Worm (Caenorhabditis elegans) whole organism, L1 larva: ENCODE results near the gene F28B4.3.

Experiments
- C04F5.9 ChIP-seq: sonication (generic microtip); optimal IDR thresholded peaks from 2 replicates; lab custom pipeline; 2016; ENCODE audit warnings: missing genetic modification characterization, missing compliant biosample characterization
- C16A3.4 ChIP-seq: fragments of 150-350 bp; optimal IDR thresholded peaks from 2 replicates; lab custom pipeline; 2014; ENCODE audit warnings: missing biosample characterization, missing genetic modification characterization
- C34B4.2 ChIP-seq: sonication (generic microtip); optimal IDR thresholded peaks from 2 replicates; lab custom pipeline; 2017; ENCODE audit warnings: mild to moderate bottlenecking, missing genetic modification characterization, missing compliant biosample characterization
- Y116A8C.19 ChIP-seq: sonication (generic microtip); optimal IDR thresholded peaks from 2 replicates; lab custom pipeline; 2016; ENCODE audit warnings: missing compliant biosample characterization, missing genetic modification characterization, borderline replicate concordance
- alr-1 ChIP-seq: fragments of 200-800 bp; sonication (Bioruptor generic); optimal IDR thresholded peaks from 2 replicates; lab custom pipeline; 2018; ENCODE audit warnings: borderline replicate concordance, mild to moderate bottlenecking, missing genetic modification characterization, missing compliant biosample characterization
- ama-1 ChIP-seq: fragments of 150-350 bp; optimal IDR thresholded peaks from 2 replicates; lab custom pipeline; 2014
- blmp-1 ChIP-seq: fragments of 150-350 bp; optimal IDR thresholded peaks from 2 replicates; lab custom pipeline; 2014; ENCODE audit warnings: missing biosample characterization, missing genetic modification characterization
- ceh-88 ChIP-seq: fragments of 200-800 bp; sonication (Bioruptor generic); IDR thresholded peaks from 2 replicates; pipeline ENCODE4 v1.3.6; 2022; ENCODE audit warnings: missing genetic modification characterization, missing compliant biosample characterization
- ces-1 ChIP-seq: fragments of 150-350 bp; optimal IDR thresholded peaks from 2 replicates; lab custom pipeline; 2014; ENCODE audit warnings: missing biosample characterization, missing genetic modification reagents, missing genetic modification characterization
- dsc-1 ChIP-seq: sonication (generic microtip); optimal IDR thresholded peaks from 2 replicates; lab custom pipeline; 2016; ENCODE audit warnings: mild to moderate bottlenecking, missing genetic modification characterization, missing compliant biosample characterization
- efl-1 ChIP-seq, 4 experiments: fragments of 150-350 bp; optimal IDR thresholded peaks in 3 of 4; peaks in 1 of 4; 1 replicate in 1 of 4; 2 replicates in 3 of 4; lab custom pipeline; 2014; ENCODE audit warnings: missing biosample characterization in 2 of 4, missing genetic modification characterization in 2 of 4, missing genetic modification reagents in 2 of 4
- efl-3 ChIP-seq: fragments of 200-800 bp; sonication (Bioruptor generic); optimal IDR thresholded peaks from 2 replicates; lab custom pipeline; 2018; ENCODE audit warnings: mild to moderate bottlenecking, missing genetic modification characterization, missing compliant biosample characterization
- elt-2 ChIP-seq: sonication (generic microtip); optimal IDR thresholded peaks from 2 replicates; lab custom pipeline; 2016; ENCODE audit warnings: missing genetic modification characterization, mild to moderate bottlenecking, inconsistent platforms, missing compliant biosample characterization, missing genetic modification reagents
- fkh-4 ChIP-seq: sonication (generic microtip); optimal IDR thresholded peaks from 2 replicates; lab custom pipeline; 2016; ENCODE audit warnings: missing compliant biosample characterization, missing genetic modification characterization, borderline replicate concordance
- fos-1 ChIP-seq: fragments of 150-350 bp; optimal IDR thresholded peaks from 2 replicates; lab custom pipeline; 2014; ENCODE audit warnings: missing biosample characterization, missing genetic modification characterization
- hlh-17 ChIP-seq: fragments of 200-800 bp; sonication (Bioruptor generic); optimal IDR thresholded peaks from 2 replicates; lab custom pipeline; 2018; ENCODE audit warnings: missing genetic modification characterization, mild to moderate bottlenecking, missing compliant biosample characterization, moderate library complexity, borderline replicate concordance
- hlh-4 ChIP-seq: sonication (generic microtip); optimal IDR thresholded peaks from 2 replicates; lab custom pipeline; 2016; ENCODE audit warnings: mild to moderate bottlenecking, missing genetic modification characterization, missing compliant biosample characterization
- hpl-2 ChIP-seq: fragments of 150-350 bp; optimal IDR thresholded peaks from 2 replicates; lab custom pipeline; 2014; ENCODE audit warnings: missing biosample characterization, missing genetic modification reagents, missing genetic modification characterization
- irx-1 ChIP-seq: sonication (generic microtip); optimal IDR thresholded peaks from 2 replicates; lab custom pipeline; 2016; ENCODE audit warnings: missing genetic modification characterization, missing compliant biosample characterization
- jun-1 ChIP-seq: fragments of 150-350 bp; optimal IDR thresholded peaks from 2 replicates; lab custom pipeline; 2014; ENCODE audit warnings: missing biosample characterization, missing genetic modification reagents, missing genetic modification characterization
- lin-15B ChIP-seq: fragments of 150-350 bp; sonication (generic microtip); optimal IDR thresholded peaks from 3 replicates; lab custom pipeline; 2014; ENCODE audit warnings: missing biosample characterization, missing genetic modification characterization
- lir-3 ChIP-seq: sonication (generic microtip); optimal IDR thresholded peaks from 2 replicates; lab custom pipeline; 2016; ENCODE audit warnings: mild to moderate bottlenecking, missing genetic modification characterization, moderate library complexity, missing compliant biosample characterization; ENCODE audit not compliant: poor library complexity
- lsy-2 ChIP-seq, 2 experiments: fragments of 150-350 bp; optimal IDR thresholded peaks; 2 replicates each; lab custom pipeline; 2014; ENCODE audit warnings: missing biosample characterization in 2 of 2, missing genetic modification characterization in 2 of 2
- mef-2 ChIP-seq: fragments of 150-350 bp; optimal IDR thresholded peaks from 2 replicates; lab custom pipeline; 2014; ENCODE audit warnings: missing biosample characterization, missing genetic modification characterization
- nhr-11 ChIP-seq: fragments of 150-350 bp; optimal IDR thresholded peaks from 2 replicates; lab custom pipeline; 2014; ENCODE audit warnings: missing biosample characterization, missing genetic modification characterization
- nhr-20 ChIP-seq: sonication (generic microtip); optimal IDR thresholded peaks from 2 replicates; lab custom pipeline; 2016; ENCODE audit warnings: mild to moderate bottlenecking, missing genetic modification characterization, missing compliant biosample characterization
- nhr-47 ChIP-seq: sonication (generic microtip); optimal IDR thresholded peaks from 2 replicates; lab custom pipeline; 2016; ENCODE audit warnings: mild to moderate bottlenecking, missing genetic modification characterization, moderate library complexity, missing compliant biosample characterization
- nhr-71 ChIP-seq: sonication (generic microtip); optimal IDR thresholded peaks from 2 replicates; lab custom pipeline; 2016; ENCODE audit warnings: mild to moderate bottlenecking, missing genetic modification characterization, moderate library complexity, missing compliant biosample characterization
- nhr-84 ChIP-seq: sonication (generic microtip); optimal IDR thresholded peaks from 2 replicates; lab custom pipeline; 2017; ENCODE audit warnings: missing biosample characterization, missing genetic modification characterization
- nhr-90 ChIP-seq: sonication (generic microtip); optimal IDR thresholded peaks from 2 replicates; lab custom pipeline; 2016; ENCODE audit warnings: mild to moderate bottlenecking, missing genetic modification characterization, missing compliant biosample characterization; ENCODE audit not compliant: poor library complexity
- pag-3 ChIP-seq: sonication (generic microtip); optimal IDR thresholded peaks from 2 replicates; lab custom pipeline; 2017; ENCODE audit warnings: missing genetic modification characterization, mild to moderate bottlenecking, missing compliant biosample characterization, antibody characterized with exemption, borderline replicate concordance; ENCODE audit not compliant: insufficient read depth
- pqm-1 ChIP-seq: sonication (generic microtip); optimal IDR thresholded peaks from 3 replicates; lab custom pipeline; 2017; ENCODE audit warnings: missing biosample characterization, missing genetic modification characterization
- rnt-1 ChIP-seq: sonication (generic microtip); optimal IDR thresholded peaks from 2 replicates; lab custom pipeline; 2016; ENCODE audit warnings: mild to moderate bottlenecking, missing genetic modification characterization, moderate library complexity, missing compliant biosample characterization
- sox-4 ChIP-seq: sonication (generic microtip); optimal IDR thresholded peaks from 2 replicates; lab custom pipeline; 2016; ENCODE audit warnings: missing genetic modification characterization, missing compliant biosample characterization
- tbx-2 ChIP-seq: sonication (generic microtip); optimal IDR thresholded peaks from 2 replicates; lab custom pipeline; 2016; ENCODE audit warnings: missing genetic modification characterization, missing compliant biosample characterization
- tlp-1 ChIP-seq: fragments of 150-350 bp; optimal IDR thresholded peaks from 2 replicates; lab custom pipeline; 2014; ENCODE audit warnings: missing biosample characterization, missing genetic modification characterization
- unc-130 ChIP-seq: fragments of 150-350 bp; optimal IDR thresholded peaks from 2 replicates; lab custom pipeline; 2017; ENCODE audit warnings: missing biosample characterization, missing genetic modification characterization, inconsistent platforms
- unc-98 ChIP-seq: fragments of 200-800 bp; sonication (Bioruptor generic); IDR thresholded peaks from 2 replicates; pipeline ENCODE4 v1.3.6; 2022; ENCODE audit warnings: missing genetic modification characterization, missing compliant biosample characterization
- zag-1 ChIP-seq: fragments of 150-350 bp; optimal IDR thresholded peaks from 2 replicates; lab custom pipeline; 2014; ENCODE audit warnings: missing biosample characterization, missing genetic modification characterization

Gene F28B4.3

DNA sequence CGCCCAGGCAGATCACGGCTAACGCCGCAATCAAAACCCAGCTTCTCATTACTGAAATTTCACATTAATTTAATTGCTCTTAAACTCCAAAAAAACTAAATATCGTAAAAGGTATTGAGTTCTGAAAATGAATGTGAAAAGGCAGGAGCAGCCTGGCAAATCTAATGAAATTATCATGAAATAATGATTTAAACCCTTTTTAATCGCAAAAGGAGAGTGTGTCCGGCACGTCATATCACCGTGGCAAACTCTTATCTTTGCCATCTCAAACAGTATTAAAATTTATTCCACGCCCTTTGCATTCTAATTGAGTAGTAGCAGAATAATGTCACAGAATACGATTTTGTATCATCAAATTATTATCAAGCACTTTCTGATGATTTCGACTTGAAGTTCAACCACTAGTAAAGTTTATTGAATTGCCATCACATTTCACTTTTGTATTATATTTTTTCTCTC lies at the start of gene F28B4.3:
Gene F28B4.3, minus strand, starts transcription at position 51 of the 459 bp plus-strand sequence.
- TF ChIP-seq pqm-1 (tag; lab: Kevin White, UChicago) (peak; percentile 75), nhr-47 (tag; lab: Kevin White, UChicago) (no peak), efl-1 (optimal IDR thresholded peaks at IDR 0.05; lab: Kevin White, UChicago) (no peak), efl-1 (GFP tag; optimal IDR thresholded peaks at IDR 0.05 in 1 of 2; lab: Kevin White, UChicago) (no peak), fos-1 (no peak), ama-1 (lab: Kevin White, UChicago) (no peak), C34B4.2 (tag; lab: Kevin White, UChicago) (no peak), irx-1 (tag; lab: Kevin White, UChicago) (no peak), hlh-4 (tag; lab: Kevin White, UChicago) (no peak), ceh-88 (no peak), lir-3 (no peak), ces-1 (no peak), sox-4 (no peak), Y116A8C.19 (tag; lab: Kevin White, UChicago) (no peak), nhr-90 (tag; lab: Kevin White, UChicago) (no peak), elt-2 (tag; lab: Kevin White, UChicago) (peak; percentile 88), nhr-84 (tag; lab: Kevin White, UChicago) (no peak), rnt-1 (tag; lab: Kevin White, UChicago) (no peak), unc-98 (no peak), tlp-1 (tag; lab: Kevin White, UChicago) (no peak), C04F5.9 (tag; lab: Kevin White, UChicago) (no peak), hlh-17 (GFP tag; lab: Kevin White, UChicago) (no peak), unc-130 (tag; lab: Kevin White, UChicago) (no peak), tbx-2 (tag; lab: Kevin White, UChicago) (no peak), lsy-2 (tag; optimal IDR thresholded peaks at IDR 0.05; lab: Kevin White, UChicago) (no peak), nhr-11 (no peak), blmp-1 (tag; lab: Kevin White, UChicago) (no peak), jun-1 (tag; lab: Kevin White, UChicago) (peak; percentile 25), nhr-20 (tag; lab: Kevin White, UChicago) (peak; percentile 2), lin-15B (no peak), hpl-2 (GFP tag; lab: Kevin White, UChicago) (no peak)
- TF ChIP-seq, all 84 proteins: peak for 4

DNA sequence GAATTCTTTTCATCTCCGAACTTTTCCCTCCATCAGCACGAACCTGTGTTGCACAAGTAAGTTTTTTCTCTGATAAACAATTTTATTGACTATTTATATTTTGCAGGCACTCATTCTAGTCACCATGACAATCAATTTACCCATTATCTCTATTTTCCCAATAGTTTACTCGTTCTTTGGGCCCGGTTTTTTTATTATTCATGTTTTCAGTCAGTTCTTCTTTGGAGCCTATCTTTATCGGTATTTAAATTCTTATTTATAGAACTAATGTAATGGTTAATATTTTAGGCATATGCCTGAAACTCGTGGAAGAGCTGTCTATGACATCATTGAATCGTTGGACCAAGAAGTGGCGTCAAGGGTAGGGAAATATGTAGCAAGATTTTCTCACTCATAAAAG lies 49.8 kb upstream of the F28B4.3 start:
- no peak for TF ChIP-seq zag-1

DNA sequence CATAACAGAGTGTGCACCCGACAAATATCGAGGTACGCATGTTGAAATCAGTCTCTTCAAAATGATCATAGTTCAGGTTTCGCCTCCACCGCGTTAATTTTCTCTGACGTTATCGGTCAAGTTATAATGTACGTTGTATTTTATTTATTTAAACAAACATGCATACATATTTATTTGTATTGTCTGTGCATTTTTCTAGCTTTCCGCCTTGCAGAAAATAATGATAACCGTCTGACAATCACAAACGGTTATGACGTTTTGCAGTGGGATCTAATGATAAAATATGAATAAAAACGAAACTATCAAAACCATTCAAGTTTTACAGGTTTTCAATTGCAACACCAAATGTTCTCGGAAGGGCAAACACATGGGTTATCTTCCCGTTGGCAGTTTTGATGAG lies 48.0 kb upstream of the F28B4.3 start:
- no peak for TF ChIP-seq sox-4
- peak; percentile 10 for TF ChIP-seq nhr-71 (tag; lab: Kevin White, UChicago)
- TF ChIP-seq fkh-4 (tag; lab: Kevin White, UChicago): no peak
- TF ChIP-seq ama-1 (lab: Kevin White, UChicago): no peak
- no peak for TF ChIP-seq efl-3 (GFP tag; lab: Kevin White, UChicago)
- no peak for TF ChIP-seq pag-3 (tag; lab: Kevin White, UChicago)
- no peak for TF ChIP-seq ceh-88
- no peak for TF ChIP-seq dsc-1 (tag; lab: Kevin White, UChicago)
- TF ChIP-seq alr-1 (tag; lab: Kevin White, UChicago): no peak
- TF ChIP-seq elt-2 (tag; lab: Kevin White, UChicago): peak; percentile 67
- TF ChIP-seq blmp-1 (tag; lab: Kevin White, UChicago): no peak

DNA sequence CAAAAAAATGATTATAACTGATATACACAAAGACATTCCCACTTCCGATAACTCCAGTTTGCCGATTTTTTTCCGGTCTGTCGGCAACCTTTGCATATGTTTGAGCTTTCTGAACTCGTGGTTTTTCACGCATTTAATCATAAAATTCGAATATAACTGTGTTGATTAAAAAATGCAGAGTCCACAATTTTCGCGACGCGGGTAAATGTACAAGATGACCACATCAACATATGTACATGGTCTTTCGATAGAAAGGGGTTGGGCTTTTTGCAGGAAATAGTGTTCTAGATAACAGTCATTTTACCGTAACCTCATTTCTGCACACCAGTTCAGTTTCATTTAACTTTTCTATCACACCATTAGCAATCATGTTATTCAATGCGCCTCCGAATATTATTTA lies 47.1 kb upstream of the F28B4.3 start, which contains the start of gene K09C4.5:
Gene K09C4.5, plus strand, starts transcription at position 326 of the 400 bp plus-strand sequence.
- TF ChIP-seq elt-2 (tag; lab: Kevin White, UChicago): peak; percentile 26
- TF ChIP-seq mef-2 (tag; lab: Kevin White, UChicago): no peak
- no peak for TF ChIP-seq C16A3.4 (tag; lab: Kevin White, UChicago)
